Worm (Caenorhabditis elegans) whole organism, L3 larva: Measurements from ENCODE around the gene Y51A2D.8.

Experiments used
- R02D3.7 ChIP-seq: fragments of 150-350 bp; optimal IDR thresholded peaks from 2 replicates; lab custom pipeline; 2014; ENCODE audit warnings: missing biosample characterization, missing genetic modification characterization
- aly-2 ChIP-seq: fragments of 150-350 bp; optimal IDR thresholded peaks from 2 replicates; lab custom pipeline; 2014; ENCODE audit warnings: missing biosample characterization, missing genetic modification characterization
- ama-1 ChIP-seq: fragments of 150-350 bp; optimal IDR thresholded peaks from 2 replicates; lab custom pipeline; 2018
- ceh-16 ChIP-seq: sonication (generic microtip); optimal IDR thresholded peaks from 2 replicates; lab custom pipeline; 2017; ENCODE audit warnings: missing biosample characterization, missing genetic modification characterization
- ceh-82 ChIP-seq: fragments of 150-350 bp; optimal IDR thresholded peaks from 2 replicates; lab custom pipeline; 2014; ENCODE audit warnings: missing biosample characterization, missing genetic modification characterization
- ceh-9 ChIP-seq: sonication (generic microtip); optimal IDR thresholded peaks from 2 replicates; lab custom pipeline; 2018; ENCODE audit warnings: missing biosample characterization, missing genetic modification characterization
- daf-12 ChIP-seq: fragments of 150-350 bp; optimal IDR thresholded peaks from 2 replicates; lab custom pipeline; 2014; ENCODE audit warnings: missing biosample characterization, missing genetic modification reagents, missing genetic modification characterization
- egl-27 ChIP-seq: sonication (generic microtip); optimal IDR thresholded peaks from 4 replicates; lab custom pipeline; 2017; ENCODE audit warnings: missing biosample characterization, missing genetic modification reagents, missing genetic modification characterization
- egl-5 ChIP-seq: fragments of 150-350 bp; optimal IDR thresholded peaks from 2 replicates; lab custom pipeline; 2017; ENCODE audit warnings: missing biosample characterization, missing genetic modification reagents, missing genetic modification characterization, inconsistent platforms
- elt-2 ChIP-seq: sonication (generic microtip); optimal IDR thresholded peaks from 2 replicates; lab custom pipeline; 2016; ENCODE audit warnings: missing genetic modification reagents, mild to moderate bottlenecking, missing genetic modification characterization, missing compliant biosample characterization
- elt-3 ChIP-seq, 3 experiments: fragments of 150-350 bp in 1 of 3; sonication (generic microtip) in 2 of 3; optimal IDR thresholded peaks; 2 replicates in 2 of 3; 4 replicates in 1 of 3; lab custom pipeline; 2014 to 2017; ENCODE audit warnings: missing biosample characterization in 3 of 3, missing genetic modification characterization in 3 of 3
- eor-1 ChIP-seq, 2 experiments: fragments of 150-350 bp; optimal IDR thresholded peaks; 2 replicates each; lab custom pipeline; 2014 to 2018; ENCODE audit warnings: missing biosample characterization in 2 of 2, missing genetic modification characterization in 2 of 2
- fkh-10 ChIP-seq: sonication (generic microtip); optimal IDR thresholded peaks from 2 replicates; lab custom pipeline; 2017; ENCODE audit warnings: missing biosample characterization, missing genetic modification reagents, missing genetic modification characterization
- fkh-2 ChIP-seq: fragments of 150-350 bp; optimal IDR thresholded peaks from 2 replicates; lab custom pipeline; 2014; ENCODE audit warnings: missing biosample characterization, missing genetic modification reagents, missing genetic modification characterization
- fos-1 ChIP-seq: fragments of 150-350 bp; optimal IDR thresholded peaks from 2 replicates; lab custom pipeline; 2014; ENCODE audit warnings: missing biosample characterization, missing genetic modification characterization
- hmg-11 ChIP-seq: sonication (generic microtip); optimal IDR thresholded peaks from 2 replicates; lab custom pipeline; 2016; ENCODE audit warnings: missing genetic modification characterization, missing compliant biosample characterization
- jun-1 ChIP-seq: fragments of 150-350 bp; optimal IDR thresholded peaks from 2 replicates; lab custom pipeline; 2014; ENCODE audit warnings: missing biosample characterization, missing genetic modification reagents, missing genetic modification characterization
- lin-15B ChIP-seq: fragments of 150-350 bp; optimal IDR thresholded peaks from 2 replicates; lab custom pipeline; 2014; ENCODE audit warnings: missing biosample characterization, missing genetic modification characterization
- lin-39 ChIP-seq: fragments of 150-350 bp; optimal IDR thresholded peaks from 2 replicates; lab custom pipeline; 2018; ENCODE audit warnings: missing biosample characterization, missing genetic modification reagents, missing genetic modification characterization
- lsy-12 ChIP-seq: sonication (generic microtip); optimal IDR thresholded peaks from 2 replicates; lab custom pipeline; 2016; ENCODE audit warnings: mild to moderate bottlenecking, missing genetic modification characterization, missing compliant biosample characterization
- mml-1 ChIP-seq: fragments of 150-350 bp; sonication (generic microtip); optimal IDR thresholded peaks from 3 replicates; lab custom pipeline; 2014; ENCODE audit warnings: missing biosample characterization, missing genetic modification characterization
- nfya-1 ChIP-seq: sonication (generic microtip); optimal IDR thresholded peaks from 2 replicates; lab custom pipeline; 2017; ENCODE audit warnings: missing genetic modification characterization, mild to moderate bottlenecking, missing compliant biosample characterization, antibody characterized with exemption, moderate library complexity; ENCODE audit not compliant: insufficient read depth
- nhr-11 ChIP-seq: fragments of 150-350 bp; optimal IDR thresholded peaks from 2 replicates; lab custom pipeline; 2014; ENCODE audit warnings: missing biosample characterization, missing genetic modification characterization
- nhr-12 ChIP-seq: fragments of 150-350 bp; optimal IDR thresholded peaks from 2 replicates; lab custom pipeline; 2014; ENCODE audit warnings: missing biosample characterization, missing genetic modification characterization
- nhr-28 ChIP-seq: fragments of 150-350 bp; optimal IDR thresholded peaks from 2 replicates; lab custom pipeline; 2014; ENCODE audit warnings: missing biosample characterization, missing genetic modification characterization
- nhr-43 ChIP-seq: sonication (generic microtip); optimal IDR thresholded peaks from 2 replicates; lab custom pipeline; 2016; ENCODE audit warnings: mild to moderate bottlenecking, missing genetic modification characterization, missing compliant biosample characterization; ENCODE audit not compliant: poor library complexity, severe bottlenecking
- nhr-67 ChIP-seq: fragments of 150-350 bp; optimal IDR thresholded peaks from 2 replicates; lab custom pipeline; 2014; ENCODE audit warnings: missing biosample characterization, missing genetic modification characterization
- nhr-77 ChIP-seq: fragments of 150-350 bp; optimal IDR thresholded peaks from 2 replicates; lab custom pipeline; 2014; ENCODE audit warnings: missing biosample characterization, missing genetic modification characterization
- pha-4 ChIP-seq: fragments of 150-350 bp; optimal IDR thresholded peaks from 2 replicates; lab custom pipeline; 2014; ENCODE audit warnings: missing biosample characterization, missing genetic modification reagents, missing genetic modification characterization
- pqm-1 ChIP-seq: fragments of 150-350 bp; optimal IDR thresholded peaks from 2 replicates; lab custom pipeline; 2017; ENCODE audit warnings: missing biosample characterization, missing genetic modification characterization, inconsistent platforms
- skn-1 ChIP-seq: fragments of 150-350 bp; optimal IDR thresholded peaks from 2 replicates; lab custom pipeline; 2014; ENCODE audit warnings: missing biosample characterization, missing genetic modification characterization
- snpc-4 ChIP-seq: fragments of 150-350 bp; optimal IDR thresholded peaks from 2 replicates; lab custom pipeline; 2014; ENCODE audit warnings: missing biosample characterization, missing genetic modification characterization
- tbx-2 ChIP-seq: sonication (generic microtip); optimal IDR thresholded peaks from 2 replicates; lab custom pipeline; 2016; ENCODE audit warnings: mild to moderate bottlenecking, missing genetic modification characterization, missing compliant biosample characterization
- zag-1 ChIP-seq: fragments of 150-350 bp; optimal IDR thresholded peaks from 2 replicates; lab custom pipeline; 2014; ENCODE audit warnings: missing biosample characterization, missing genetic modification characterization
- ztf-11 ChIP-seq: fragments of 150-350 bp; optimal IDR thresholded peaks from 2 replicates; lab custom pipeline; 2014; ENCODE audit warnings: missing biosample characterization, missing genetic modification characterization
- ztf-4 ChIP-seq: fragments of 150-350 bp; optimal IDR thresholded peaks from 2 replicates; lab custom pipeline; 2014; ENCODE audit warnings: missing biosample characterization, missing genetic modification characterization

Gene Y51A2D.8

ce11 chrV:18578306-18578705 is 24.7 kb upstream of the Y51A2D.8 start:
- no peak for TF ChIP-seq egl-5 (tag; lab: Kevin White, UChicago)
- peak; percentile 42 for TF ChIP-seq pha-4
- TF ChIP-seq nhr-28, result no peak
- TF ChIP-seq pqm-1 (tag; lab: Kevin White, UChicago), result peak; percentile 48
- peak; percentile 90 for TF ChIP-seq elt-2 (tag; lab: Kevin White, UChicago)
- TF ChIP-seq lin-39 (tag; lab: Kevin White, UChicago), result no peak

DNA sequence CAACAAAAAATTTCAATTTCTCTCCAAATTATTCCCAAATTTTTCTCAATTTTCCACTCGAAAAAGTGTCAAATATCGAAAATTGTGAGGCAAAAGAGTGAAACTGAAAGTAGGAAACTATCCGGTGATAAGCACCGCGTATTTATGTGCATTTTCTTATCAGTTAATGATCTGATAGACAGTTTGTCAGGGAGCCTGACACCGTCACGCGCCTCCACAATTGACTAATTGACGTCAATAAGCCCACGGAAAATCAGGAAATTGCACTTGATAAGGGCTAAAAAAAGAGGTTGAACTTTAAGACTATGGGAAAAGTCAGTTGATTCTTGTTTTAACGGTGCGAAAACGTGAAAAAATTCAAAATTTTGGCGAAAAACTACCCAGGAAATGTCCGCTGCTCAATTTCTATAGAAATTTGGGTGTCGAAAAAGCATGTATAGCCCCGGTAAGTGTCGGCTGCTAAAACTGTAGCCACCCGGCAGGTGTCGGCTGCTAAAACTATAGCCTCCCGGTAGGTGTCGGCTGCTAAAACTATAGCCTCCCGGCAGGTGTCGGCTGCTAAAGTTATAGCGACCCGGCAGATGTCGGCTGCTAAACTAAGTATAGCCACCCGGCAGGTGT is 23.9 kb upstream of the Y51A2D.8 start:
- no peak for TF ChIP-seq nfya-1
- no peak for TF ChIP-seq mml-1
- no peak for TF ChIP-seq nhr-67 (tag; lab: Kevin White, UChicago)
- TF ChIP-seq skn-1 (tag; lab: Kevin White, UChicago), result no peak
- no peak for TF ChIP-seq fos-1
- no peak for TF ChIP-seq hmg-11 (tag; lab: Kevin White, UChicago)
- TF ChIP-seq ceh-9 (tag; lab: Kevin White, UChicago), result no peak
- TF ChIP-seq lin-15B (tag; lab: Kevin White, UChicago), result no peak
- peak; percentile 9 for TF ChIP-seq ama-1 (lab: Kevin White, UChicago)
- TF ChIP-seq ceh-16 (tag; lab: Kevin White, UChicago), result no peak
- peak; percentile 26 for TF ChIP-seq jun-1 (tag; lab: Kevin White, UChicago)
- no peak for TF ChIP-seq nhr-12 (tag; lab: Kevin White, UChicago)
- TF ChIP-seq egl-27 (tag; lab: Kevin White, UChicago), result no peak
- TF ChIP-seq fkh-2 (tag; lab: Kevin White, UChicago), result no peak
- TF ChIP-seq pqm-1 (tag; lab: Kevin White, UChicago), result peak; percentile 96
- no peak for TF ChIP-seq ztf-11 (tag; lab: Kevin White, UChicago)
- TF ChIP-seq tbx-2 (tag; lab: Kevin White, UChicago), result no peak
- TF ChIP-seq lsy-12, result no peak
- TF ChIP-seq snpc-4 (tag; lab: Kevin White, UChicago), result no peak
- TF ChIP-seq eor-1 (tag; optimal IDR thresholded peaks at IDR 0.05; lab: Kevin White, UChicago), result no peak
- peak; percentile 68 for TF ChIP-seq pha-4
- TF ChIP-seq ztf-4, result no peak
- TF ChIP-seq nhr-77 (tag; lab: Kevin White, UChicago), result no peak
- peak; percentile 99 for TF ChIP-seq elt-2 (tag; lab: Kevin White, UChicago)
- no peak for TF ChIP-seq daf-12 (tag; lab: Kevin White, UChicago)
- TF ChIP-seq fkh-10 (GFP tag; lab: Kevin White, UChicago), result no peak
- no peak for TF ChIP-seq nhr-43 (tag; lab: Kevin White, UChicago)
- no peak for TF ChIP-seq ceh-82 (tag; lab: Kevin White, UChicago)
- no peak for TF ChIP-seq zag-1 (tag; lab: Kevin White, UChicago)
- no peak for TF ChIP-seq nhr-11
- no peak for TF ChIP-seq aly-2 (tag; lab: Kevin White, UChicago)
- no peak for TF ChIP-seq egl-5 (tag; lab: Kevin White, UChicago)
- no peak for TF ChIP-seq elt-3 (tag; optimal IDR thresholded peaks at IDR 0.05; lab: Kevin White, UChicago)

- TF ChIP-seq elt-2 (tag; lab: Kevin White, UChicago) (peak; percentile 16), eor-1 (tag; optimal IDR thresholded peaks at IDR 0.05; lab: Kevin White, UChicago) (no peak), ama-1 (lab: Kevin White, UChicago) (peak; percentile 29), lsy-12 (peak; percentile 50)
These were observed 22.5 kb upstream of the Y51A2D.8 start for ce11 chrV:18576128-18576527.

DNA sequence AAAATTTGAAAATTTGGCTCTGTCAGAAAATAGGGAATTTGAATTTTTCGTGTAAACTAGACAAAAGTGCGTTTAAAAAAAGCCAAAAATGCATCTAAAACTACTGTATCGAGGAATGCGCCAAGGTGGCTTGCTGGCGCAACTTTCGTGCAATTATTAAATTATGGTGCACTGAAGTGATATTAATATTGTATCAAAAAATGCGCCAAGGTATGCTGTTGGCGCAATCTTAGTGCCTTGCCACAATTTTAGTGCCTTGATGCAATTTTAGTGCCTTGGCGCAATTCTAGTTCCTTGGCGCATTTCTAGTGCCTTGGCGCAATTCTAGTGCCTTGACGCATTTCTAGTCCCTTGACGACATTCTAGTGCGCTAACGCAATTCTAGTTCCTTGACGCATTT is 21.4 kb upstream of the Y51A2D.8 start:
- TF ChIP-seq R02D3.7 (tag; lab: Kevin White, UChicago) (no peak), nfya-1 (no peak), nhr-67 (tag; lab: Kevin White, UChicago) (no peak), elt-2 (tag; lab: Kevin White, UChicago) (peak; percentile 2), eor-1 (tag; optimal IDR thresholded peaks at IDR 0.05; lab: Kevin White, UChicago) (no peak), ama-1 (lab: Kevin White, UChicago) (no peak), elt-3 (tag; optimal IDR thresholded peaks at IDR 0.05; lab: Kevin White, UChicago) (no peak)
